Worm (Caenorhabditis elegans) whole organism, L4 larva: Measurements from ENCODE around the gene F54H5.5.

Experiments
- Y5F2A.4 ChIP-seq: fragments of 200-800 bp; sonication (Bioruptor generic); optimal IDR thresholded peaks from 2 replicates; lab custom pipeline; 2018; ENCODE audit warnings: mild to moderate bottlenecking, missing genetic modification characterization, missing compliant biosample characterization
- ama-1 ChIP-seq: fragments of 150-350 bp; optimal IDR thresholded peaks from 2 replicates; lab custom pipeline; 2014; ENCODE audit warnings: inconsistent platforms, mixed read lengths
- ceh-82 ChIP-seq: sonication (generic microtip); optimal IDR thresholded peaks from 2 replicates; lab custom pipeline; 2017; ENCODE audit warnings: missing biosample characterization, missing genetic modification characterization
- daf-16 ChIP-seq, 3 experiments: sonication (generic microtip); optimal IDR thresholded peaks; 2 replicates each; lab custom pipeline; 2016 to 2017; ENCODE audit warnings: missing genetic modification characterization in 3 of 3, missing genetic modification reagents in 3 of 3, mild to moderate bottlenecking in 2 of 3, missing compliant biosample characterization in 2 of 3, missing biosample characterization in 1 of 3, moderate library complexity in 1 of 3
- dpl-1 ChIP-seq: fragments of 150-350 bp; optimal IDR thresholded peaks from 2 replicates; lab custom pipeline; 2014; ENCODE audit warnings: missing biosample characterization, missing genetic modification reagents, missing genetic modification characterization
- lin-29 ChIP-seq: fragments of 200-800 bp; sonication (Bioruptor generic); IDR thresholded peaks from 2 replicates; pipeline ENCODE4 v1.3.6; 2022; ENCODE audit warnings: missing genetic modification reagents, missing genetic modification characterization, missing compliant biosample characterization
- nhr-6 ChIP-seq: fragments of 150-350 bp; optimal IDR thresholded peaks from 2 replicates; lab custom pipeline; 2014; ENCODE audit warnings: missing biosample characterization, missing genetic modification characterization
- nhr-76 ChIP-seq: fragments of 150-350 bp; optimal IDR thresholded peaks from 2 replicates; lab custom pipeline; 2014; ENCODE audit warnings: missing biosample characterization, missing genetic modification characterization
- skn-1 ChIP-seq: fragments of 150-350 bp; optimal IDR thresholded peaks from 2 replicates; lab custom pipeline; 2014; ENCODE audit warnings: missing biosample characterization, missing genetic modification characterization
- snpc-4 ChIP-seq: fragments of 150-350 bp; optimal IDR thresholded peaks from 2 replicates; lab custom pipeline; 2014; ENCODE audit warnings: missing biosample characterization, missing genetic modification characterization

- no peak for TF ChIP-seq nhr-6 (tag; lab: Kevin White, UChicago)
- no peak for TF ChIP-seq lin-29
- TF ChIP-seq skn-1: no peak
- no peak for TF ChIP-seq dpl-1 (GFP tag; lab: Kevin White, UChicago)
- no peak for TF ChIP-seq daf-16 (GFP tag; optimal IDR thresholded peaks at IDR 0.05; lab: Kevin White, UChicago)
- no peak for TF ChIP-seq daf-16 (tag; optimal IDR thresholded peaks at IDR 0.05; lab: Kevin White, UChicago)
- TF ChIP-seq Y5F2A.4: no peak
- TF ChIP-seq nhr-76 (tag; lab: Kevin White, UChicago): no peak
- TF ChIP-seq snpc-4 (tag; lab: Kevin White, UChicago): no peak
- no peak for TF ChIP-seq ceh-82
- no peak for TF ChIP-seq ama-1 (lab: Kevin White, UChicago)
Measured at ce11 chrII:6628397-6628796, 1.3 kb upstream of the F54H5.5 start.
